Worm (Caenorhabditis elegans) whole organism, young adult: Measurements from ENCODE around the gene mrpl-42.

ENCODE experiments used
- F39B2.1 ChIP-seq: fragments of 200-800 bp; sonication (Bioruptor generic); IDR thresholded peaks from 2 replicates; pipeline ENCODE4 v1.3.6; 2022; ENCODE audit warnings: missing genetic modification reagents, missing genetic modification characterization, missing compliant biosample characterization
- F52B5.7 ChIP-seq: sonication (generic microtip); optimal IDR thresholded peaks from 2 replicates; lab custom pipeline; 2016; ENCODE audit warnings: mild to moderate bottlenecking, missing genetic modification characterization, missing compliant biosample characterization
- T07F8.4 ChIP-seq: sonication (generic microtip); optimal IDR thresholded peaks from 2 replicates; lab custom pipeline; 2016; ENCODE audit warnings: mild to moderate bottlenecking, missing genetic modification characterization, moderate library complexity, missing compliant biosample characterization
- T26A5.8 ChIP-seq: sonication (generic microtip); optimal IDR thresholded peaks from 2 replicates; lab custom pipeline; 2016; ENCODE audit warnings: missing genetic modification characterization, missing compliant biosample characterization
- akir-1 ChIP-seq: fragments of 200-800 bp; sonication (Bioruptor generic); optimal IDR thresholded peaks from 2 replicates; lab custom pipeline; 2018; ENCODE audit warnings: mild to moderate bottlenecking, missing genetic modification characterization, moderate library complexity, missing compliant biosample characterization
- aptf-2 ChIP-seq: fragments of 200-800 bp; sonication (Bioruptor generic); conservative IDR thresholded peaks from 2 replicates; pipeline ENCODE4 v1.3.6; 2022; ENCODE audit warnings: missing genetic modification reagents, missing genetic modification characterization, missing compliant biosample characterization
- bed-1 ChIP-seq: fragments of 200-800 bp; sonication (Bioruptor generic); IDR thresholded peaks from 2 replicates; pipeline ENCODE4 v1.3.6; 2022; ENCODE audit warnings: missing genetic modification reagents, missing genetic modification characterization, missing compliant biosample characterization
- ccch-3 ChIP-seq: fragments of 200-800 bp; sonication (Bioruptor generic); optimal IDR thresholded peaks from 2 replicates; lab custom pipeline; 2018; ENCODE audit warnings: mild to moderate bottlenecking, missing genetic modification characterization, missing compliant biosample characterization
- cebp-2 ChIP-seq: fragments of 200-800 bp; sonication (Bioruptor generic); IDR thresholded peaks from 2 replicates; pipeline ENCODE4 v1.3.6; 2022; ENCODE audit warnings: missing genetic modification characterization, missing compliant biosample characterization
- ceh-40 ChIP-seq: fragments of 200-800 bp; sonication (Bioruptor generic); IDR thresholded peaks from 2 replicates; pipeline ENCODE4 v1.3.6; 2022; ENCODE audit warnings: missing genetic modification characterization, missing compliant biosample characterization
- ceh-58 ChIP-seq: fragments of 200-800 bp; sonication (Bioruptor generic); IDR thresholded peaks from 2 replicates; pipeline ENCODE4 v1.3.6; 2022; ENCODE audit warnings: missing genetic modification characterization, missing compliant biosample characterization
- ceh-79 ChIP-seq: sonication (generic microtip); optimal IDR thresholded peaks from 2 replicates; lab custom pipeline; 2017; ENCODE audit warnings: mild to moderate bottlenecking, missing genetic modification characterization, missing compliant biosample characterization
- dpl-1 ChIP-seq: fragments of 150-350 bp; optimal IDR thresholded peaks from 2 replicates; lab custom pipeline; 2014; ENCODE audit warnings: missing biosample characterization, missing genetic modification reagents, missing genetic modification characterization
- efl-1 ChIP-seq: fragments of 150-350 bp; optimal IDR thresholded peaks from 2 replicates; lab custom pipeline; 2014; ENCODE audit warnings: missing biosample characterization, missing genetic modification reagents, missing genetic modification characterization
- egl-18 ChIP-seq: fragments of 200-800 bp; sonication (Bioruptor generic); IDR thresholded peaks from 2 replicates; pipeline ENCODE4 v1.3.6; 2022; ENCODE audit warnings: missing genetic modification reagents, missing genetic modification characterization, missing compliant biosample characterization
- egl-44 ChIP-seq: fragments of 200-800 bp; sonication (Bioruptor generic); IDR thresholded peaks from 2 replicates; pipeline ENCODE4 v1.3.6; 2022; ENCODE audit warnings: missing genetic modification reagents, missing genetic modification characterization, missing compliant biosample characterization
- fkh-3 ChIP-seq: sonication (generic microtip); optimal IDR thresholded peaks from 2 replicates; lab custom pipeline; 2016; ENCODE audit warnings: mild to moderate bottlenecking, missing genetic modification characterization, missing compliant biosample characterization
- gei-17 ChIP-seq: fragments of 200-800 bp; sonication (Bioruptor generic); optimal IDR thresholded peaks from 2 replicates; lab custom pipeline; 2018; ENCODE audit warnings: mild to moderate bottlenecking, missing genetic modification characterization, missing compliant biosample characterization
- hlh-12 ChIP-seq: sonication (generic microtip); optimal IDR thresholded peaks from 2 replicates; lab custom pipeline; 2016; ENCODE audit warnings: missing genetic modification characterization, missing compliant biosample characterization
- hmg-20 ChIP-seq: fragments of 200-800 bp; sonication (Bioruptor generic); IDR thresholded peaks from 2 replicates; pipeline ENCODE4 v1.3.6; 2022; ENCODE audit warnings: missing genetic modification reagents, missing genetic modification characterization, missing compliant biosample characterization
- hrde-1 ChIP-seq: sonication (generic microtip); optimal IDR thresholded peaks from 2 replicates; lab custom pipeline; 2016; ENCODE audit warnings: missing genetic modification characterization, mild to moderate bottlenecking, missing compliant biosample characterization, moderate library complexity, missing genotype, missing genetic modification reagents, borderline replicate concordance
- lag-1 ChIP-seq: fragments of 200-800 bp; sonication (Bioruptor generic); IDR thresholded peaks from 2 replicates; pipeline ENCODE4 v1.3.6; 2022; ENCODE audit warnings: missing genetic modification reagents, missing genetic modification characterization, missing compliant biosample characterization
- let-526 ChIP-seq: fragments of 200-800 bp; sonication (Bioruptor generic); IDR thresholded peaks from 2 replicates; pipeline ENCODE4 v1.3.6; 2022; ENCODE audit warnings: missing genetic modification reagents, missing genetic modification characterization, missing compliant biosample characterization
- let-607 ChIP-seq, 2 experiments: fragments of 200-800 bp in 1 of 2; sonication (Bioruptor generic) in 1 of 2; sonication (generic microtip) in 1 of 2; optimal IDR thresholded peaks; 2 replicates each; lab custom pipeline; 2016 to 2018; ENCODE audit warnings: mild to moderate bottlenecking in 2 of 2, missing compliant biosample characterization in 2 of 2, missing genetic modification characterization in 2 of 2, moderate library complexity in 2 of 2, missing genotype in 1 of 2
- lin-35 ChIP-seq, 3 experiments: fragments of 150-350 bp in 2 of 3; sonication (generic microtip) in 1 of 3; optimal IDR thresholded peaks; 2 replicates each; lab custom pipeline; 2014 to 2018; ENCODE audit warnings: missing biosample characterization in 3 of 3, missing genetic modification characterization in 3 of 3, missing genetic modification reagents in 3 of 3
- lin-54 ChIP-seq: fragments of 200-800 bp; sonication (Bioruptor generic); optimal IDR thresholded peaks from 2 replicates; lab custom pipeline; 2018; ENCODE audit warnings: mild to moderate bottlenecking, missing genetic modification characterization, missing compliant biosample characterization
- mel-28 ChIP-seq: sonication (generic microtip); optimal IDR thresholded peaks from 2 replicates; lab custom pipeline; 2016; ENCODE audit warnings: borderline replicate concordance, mild to moderate bottlenecking, missing genetic modification characterization, missing compliant biosample characterization
- nfyb-1 ChIP-seq: fragments of 200-800 bp; sonication (Bioruptor generic); IDR thresholded peaks from 2 replicates; pipeline ENCODE4 v1.3.6; 2022; ENCODE audit warnings: missing genetic modification reagents, missing genetic modification characterization, missing compliant biosample characterization
- nhr-179 ChIP-seq: sonication (generic microtip); optimal IDR thresholded peaks from 2 replicates; lab custom pipeline; 2016; ENCODE audit warnings: mild to moderate bottlenecking, missing genetic modification characterization, missing compliant biosample characterization
- nhr-27 ChIP-seq: fragments of 200-800 bp; sonication (Bioruptor generic); optimal IDR thresholded peaks from 2 replicates; lab custom pipeline; 2018; ENCODE audit warnings: mild to moderate bottlenecking, missing genetic modification characterization, moderate library complexity, missing compliant biosample characterization
- nhr-80 ChIP-seq: sonication (generic microtip); optimal IDR thresholded peaks from 2 replicates; lab custom pipeline; 2016; ENCODE audit warnings: missing genetic modification characterization, missing compliant biosample characterization
- rcor-1 ChIP-seq: fragments of 200-800 bp; sonication (Bioruptor generic); IDR thresholded peaks from 2 replicates; pipeline ENCODE4 v1.3.6; 2022; ENCODE audit warnings: missing genetic modification reagents, missing genetic modification characterization, missing compliant biosample characterization
- rec-8 ChIP-seq, 2 experiments: sonication (generic microtip); optimal IDR thresholded peaks; 2 replicates each; lab custom pipeline; 2016; ENCODE audit warnings: mild to moderate bottlenecking in 2 of 2, missing genetic modification characterization in 2 of 2, missing genetic modification reagents in 2 of 2, missing genotype in 2 of 2, missing biosample characterization in 1 of 2, missing compliant biosample characterization in 1 of 2, moderate library complexity in 1 of 2
- sea-2 ChIP-seq: fragments of 200-800 bp; sonication (Bioruptor generic); IDR thresholded peaks from 2 replicates; pipeline ENCODE4 v1.3.6; 2022; ENCODE audit warnings: missing genetic modification characterization, missing compliant biosample characterization
- sptf-2 ChIP-seq: fragments of 200-800 bp; sonication (Bioruptor generic); optimal IDR thresholded peaks from 2 replicates; lab custom pipeline; 2018; ENCODE audit warnings: mild to moderate bottlenecking, missing genetic modification characterization, missing compliant biosample characterization
- tlf-1 ChIP-seq: fragments of 200-800 bp; sonication (Bioruptor generic); optimal IDR thresholded peaks from 2 replicates; lab custom pipeline; 2018; ENCODE audit warnings: mild to moderate bottlenecking, missing genetic modification characterization, missing compliant biosample characterization
- zfh-2 ChIP-seq: fragments of 200-800 bp; sonication (Bioruptor generic); conservative IDR thresholded peaks from 2 replicates; pipeline ENCODE4 v1.3.6; 2022; ENCODE audit warnings: missing genetic modification reagents, missing genetic modification characterization, missing compliant biosample characterization
- zim-3 ChIP-seq: sonication (generic microtip); optimal IDR thresholded peaks from 2 replicates; lab custom pipeline; 2017; ENCODE audit warnings: mild to moderate bottlenecking, missing genetic modification characterization, moderate library complexity, missing compliant biosample characterization
- ztf-18 ChIP-seq: sonication (generic microtip); optimal IDR thresholded peaks from 2 replicates; lab custom pipeline; 2016; ENCODE audit warnings: missing genotype, mild to moderate bottlenecking, missing genetic modification characterization, missing compliant biosample characterization

The mrpl-42 gene

ce11 chrIV:9074244-9074723 is 20.0 kb downstream of the mrpl-42 start, which contains the start of gene mppb-1 (continued):
- peak; percentile 20 to 92 (median 48) for TF ChIP-seq lin-35 (GFP tag; optimal IDR thresholded peaks at IDR 0.05; lab: Kevin White, UChicago)
- TF ChIP-seq ceh-40 (GFP tag; lab: Robert Waterston, UW), result no peak
- no peak for TF ChIP-seq egl-44 (GFP tag; lab: Robert Waterston, UW)
- TF ChIP-seq efl-1 (GFP tag; lab: Kevin White, UChicago), result peak; percentile 74
- peak; percentile 71 for TF ChIP-seq ccch-3 (GFP tag; lab: Kevin White, UChicago)
- TF ChIP-seq sptf-2 (GFP tag; lab: Kevin White, UChicago), result no peak
- no peak for TF ChIP-seq sea-2 (GFP tag; lab: Robert Waterston, UW)
- TF ChIP-seq zfh-2 (GFP tag; lab: Robert Waterston, UW), result no peak
- TF ChIP-seq dpl-1, result peak; percentile 82
- no peak for TF ChIP-seq ceh-58 (GFP tag; lab: Robert Waterston, UW)
- TF ChIP-seq akir-1 (GFP tag; lab: Kevin White, UChicago), result peak; percentile 46
- peak; percentile 1 for TF ChIP-seq hlh-12 (tag; lab: Kevin White, UChicago)
- no peak for TF ChIP-seq T07F8.4
- TF ChIP-seq nhr-179 (tag; lab: Kevin White, UChicago), result no peak
- peak; percentile 60 for TF ChIP-seq rcor-1
- TF ChIP-seq nfyb-1, result 0 out of 2 replicates have a peak, but pooled peaks have one; percentile 39
- TF ChIP-seq fkh-3 (tag; lab: Kevin White, UChicago), result no peak
- TF ChIP-seq ztf-18 (tag; lab: Kevin White, UChicago), result no peak
- peak; percentile 96 for TF ChIP-seq lin-54 (GFP tag; lab: Kevin White, UChicago)
- no peak for TF ChIP-seq T26A5.8
- TF ChIP-seq mel-28 (tag; lab: Kevin White, UChicago), result no peak
- 0 out of 2 replicates have a peak, but pooled peaks have one; percentile 62 for TF ChIP-seq let-526 (GFP tag; lab: Robert Waterston, UW)
- peak; percentile 33 for TF ChIP-seq F52B5.7 (tag; lab: Kevin White, UChicago)
- TF ChIP-seq aptf-2 (GFP tag; lab: Robert Waterston, UW), result peak; percentile 82
- no peak for TF ChIP-seq ceh-79 (tag; lab: Kevin White, UChicago)
- no peak for TF ChIP-seq egl-18 (GFP tag; lab: Robert Waterston, UW)
- TF ChIP-seq F39B2.1, result no peak
- TF ChIP-seq zim-3 (tag; lab: Kevin White, UChicago), result peak; percentile 44
- TF ChIP-seq tlf-1 (GFP tag; lab: Kevin White, UChicago), result no peak
- no peak for TF ChIP-seq gei-17 (GFP tag; lab: Kevin White, UChicago)
- no peak for TF ChIP-seq hrde-1 (tag; lab: Kevin White, UChicago)

- TF ChIP-seq lag-1 (no peak), cebp-2 (GFP tag; lab: Robert Waterston, UW) (no peak), let-607 (tag; optimal IDR thresholded peaks at IDR 0.05; lab: Kevin White, UChicago) (no peak), rec-8 (tag; optimal IDR thresholded peaks at IDR 0.05; lab: Kevin White, UChicago) (no peak), hmg-20 (no peak), bed-1 (no peak), nhr-80 (tag; lab: Kevin White, UChicago) (peak; percentile 47), nhr-27 (tag; lab: Kevin White, UChicago) (no peak)
Observed at ce11 chrIV:9070188-9070587, 24.1 kb downstream of the mrpl-42 start.
